Worm (Caenorhabditis elegans) whole organism, L1 larva: Measurements from ENCODE around the gene scl-2.

ENCODE experiments used
- aha-1 ChIP-seq: fragments of 150-350 bp; optimal IDR thresholded peaks from 2 replicates; lab custom pipeline; 2014; ENCODE audit warnings: missing biosample characterization, missing genetic modification characterization
- ama-1 ChIP-seq: fragments of 150-350 bp; optimal IDR thresholded peaks from 2 replicates; lab custom pipeline; 2014
- ceh-63 ChIP-seq: fragments of 200-800 bp; sonication (Bioruptor generic); optimal IDR thresholded peaks from 2 replicates; lab custom pipeline; 2018; ENCODE audit warnings: mild to moderate bottlenecking, missing genetic modification characterization, missing compliant biosample characterization
- fos-1 ChIP-seq: fragments of 150-350 bp; optimal IDR thresholded peaks from 2 replicates; lab custom pipeline; 2014; ENCODE audit warnings: missing biosample characterization, missing genetic modification characterization
- lin-15B ChIP-seq: fragments of 150-350 bp; sonication (generic microtip); optimal IDR thresholded peaks from 3 replicates; lab custom pipeline; 2014; ENCODE audit warnings: missing biosample characterization, missing genetic modification characterization
- mef-2 ChIP-seq: fragments of 150-350 bp; optimal IDR thresholded peaks from 2 replicates; lab custom pipeline; 2014; ENCODE audit warnings: missing biosample characterization, missing genetic modification characterization
- nhr-12 ChIP-seq: sonication (generic microtip); optimal IDR thresholded peaks from 2 replicates; lab custom pipeline; 2017; ENCODE audit warnings: missing biosample characterization, missing genetic modification characterization
- nhr-237 ChIP-seq: fragments of 150-350 bp; optimal IDR thresholded peaks from 2 replicates; lab custom pipeline; 2014; ENCODE audit warnings: missing biosample characterization, missing genetic modification characterization
- ztf-11 ChIP-seq, 2 experiments: sonication (generic microtip); optimal IDR thresholded peaks; 2 replicates each; lab custom pipeline; 2016 to 2017; ENCODE audit warnings: missing genetic modification characterization in 2 of 2, missing biosample characterization in 1 of 2, missing compliant biosample characterization in 1 of 2

- TF ChIP-seq ama-1: no peak
- no peak for TF ChIP-seq mef-2
- no peak for TF ChIP-seq ceh-63 (GFP tag; lab: Kevin White, UChicago)
- TF ChIP-seq nhr-12: no peak
- no peak for TF ChIP-seq nhr-237 (tag; lab: Kevin White, UChicago)
- TF ChIP-seq ztf-11 (tag; optimal IDR thresholded peaks at IDR 0.05; lab: Kevin White, UChicago): no peak
- TF ChIP-seq lin-15B: no peak
- TF ChIP-seq aha-1 (tag; lab: Kevin White, UChicago): no peak
- no peak for TF ChIP-seq fos-1 (tag; lab: Kevin White, UChicago)
Measured at ce11 chrIV:13080185-13080584, 22.7 kb downstream of the scl-2 start.
